Worm (Caenorhabditis elegans) whole organism, young adult: ENCODE results near the gene pfd-5.

ENCODE experiments used
- B0261.1 ChIP-seq: sonication (generic microtip); optimal IDR thresholded peaks from 2 replicates; lab custom pipeline; 2016; ENCODE audit warnings: mild to moderate bottlenecking, missing genetic modification characterization, moderate library complexity, missing compliant biosample characterization
- C06A6.2 ChIP-seq: fragments of 200-800 bp; sonication (Bioruptor generic); conservative IDR thresholded peaks from 2 replicates; pipeline ENCODE4 v1.3.6; 2022; ENCODE audit warnings: missing genetic modification characterization, missing compliant biosample characterization
- F23B12.7 ChIP-seq: sonication (generic microtip); optimal IDR thresholded peaks from 2 replicates; lab custom pipeline; 2017; ENCODE audit warnings: missing genetic modification characterization, mild to moderate bottlenecking, missing compliant biosample characterization, antibody characterized with exemption, moderate library complexity; ENCODE audit not compliant: insufficient read depth
- F37B4.10 ChIP-seq: fragments of 200-800 bp; sonication (Bioruptor generic); IDR thresholded peaks from 2 replicates; pipeline ENCODE4 v1.3.6; 2022; ENCODE audit warnings: missing genetic modification characterization, missing compliant biosample characterization
- K12H6.12 ChIP-seq: fragments of 200-800 bp; sonication (Bioruptor generic); optimal IDR thresholded peaks from 2 replicates; lab custom pipeline; 2018; ENCODE audit warnings: mild to moderate bottlenecking, missing genetic modification characterization, missing compliant biosample characterization
- Y53G8AR.9 ChIP-seq: fragments of 200-800 bp; sonication (Bioruptor generic); conservative IDR thresholded peaks from 2 replicates; pipeline ENCODE4 v1.3.6; 2022; ENCODE audit warnings: missing genetic modification reagents, missing genetic modification characterization, missing compliant biosample characterization
- Y67H2A.10 ChIP-seq: fragments of 200-800 bp; sonication (Bioruptor generic); conservative IDR thresholded peaks from 2 replicates; pipeline ENCODE4 v1.3.6; 2022; ENCODE audit warnings: missing genetic modification reagents, missing genetic modification characterization, missing compliant biosample characterization
- Y79H2A.3 ChIP-seq: fragments of 200-800 bp; sonication (Bioruptor generic); conservative IDR thresholded peaks from 2 replicates; pipeline ENCODE4 v1.3.6; 2022; ENCODE audit warnings: missing genetic modification reagents, missing genetic modification characterization, missing compliant biosample characterization
- Y95B8A.8 ChIP-seq: fragments of 200-800 bp; sonication (Bioruptor generic); IDR thresholded peaks from 2 replicates; pipeline ENCODE4 v1.3.6; 2022; ENCODE audit warnings: missing genetic modification reagents, missing genetic modification characterization, missing compliant biosample characterization
- akir-1 ChIP-seq: fragments of 200-800 bp; sonication (Bioruptor generic); optimal IDR thresholded peaks from 2 replicates; lab custom pipeline; 2018; ENCODE audit warnings: mild to moderate bottlenecking, missing genetic modification characterization, moderate library complexity, missing compliant biosample characterization
- ama-1 ChIP-seq, 3 experiments: fragments of 150-350 bp in 1 of 3; sonication (generic microtip) in 2 of 3; optimal IDR thresholded peaks; 2 replicates each; lab custom pipeline; 2014 to 2018; ENCODE audit warnings: missing biosample characterization in 2 of 3, missing genetic modification characterization in 2 of 3, missing genetic modification reagents in 2 of 3
- aptf-2 ChIP-seq: fragments of 200-800 bp; sonication (Bioruptor generic); conservative IDR thresholded peaks from 2 replicates; pipeline ENCODE4 v1.3.6; 2022; ENCODE audit warnings: missing genetic modification reagents, missing genetic modification characterization, missing compliant biosample characterization
- attf-3 ChIP-seq: fragments of 200-800 bp; sonication (Bioruptor generic); conservative IDR thresholded peaks from 2 replicates; pipeline ENCODE4 v1.3.6; 2022; ENCODE audit warnings: missing genetic modification reagents, missing genetic modification characterization, missing compliant biosample characterization
- attf-5 ChIP-seq: fragments of 200-800 bp; sonication (Bioruptor generic); optimal IDR thresholded peaks from 2 replicates; lab custom pipeline; 2018; ENCODE audit warnings: mild to moderate bottlenecking, missing genetic modification characterization, missing compliant biosample characterization
- ccch-3 ChIP-seq: fragments of 200-800 bp; sonication (Bioruptor generic); optimal IDR thresholded peaks from 2 replicates; lab custom pipeline; 2018; ENCODE audit warnings: mild to moderate bottlenecking, missing genetic modification characterization, missing compliant biosample characterization
- ceh-27 ChIP-seq: fragments of 200-800 bp; sonication (Bioruptor generic); optimal IDR thresholded peaks from 2 replicates; lab custom pipeline; 2018; ENCODE audit warnings: mild to moderate bottlenecking, missing genetic modification characterization, moderate library complexity, missing compliant biosample characterization
- ceh-58 ChIP-seq: fragments of 200-800 bp; sonication (Bioruptor generic); IDR thresholded peaks from 2 replicates; pipeline ENCODE4 v1.3.6; 2022; ENCODE audit warnings: missing genetic modification characterization, missing compliant biosample characterization
- ceh-79 ChIP-seq: sonication (generic microtip); optimal IDR thresholded peaks from 2 replicates; lab custom pipeline; 2017; ENCODE audit warnings: mild to moderate bottlenecking, missing genetic modification characterization, missing compliant biosample characterization
- ceh-91 ChIP-seq: fragments of 200-800 bp; sonication (Bioruptor generic); IDR thresholded peaks from 2 replicates; pipeline ENCODE4 v1.3.6; 2022; ENCODE audit warnings: missing genetic modification reagents, missing genetic modification characterization, missing compliant biosample characterization
- chd-7 ChIP-seq: sonication (generic microtip); optimal IDR thresholded peaks from 2 replicates; lab custom pipeline; 2016; ENCODE audit warnings: mild to moderate bottlenecking, missing genetic modification characterization, moderate library complexity, missing compliant biosample characterization
- egl-18 ChIP-seq: fragments of 200-800 bp; sonication (Bioruptor generic); IDR thresholded peaks from 2 replicates; pipeline ENCODE4 v1.3.6; 2022; ENCODE audit warnings: missing genetic modification reagents, missing genetic modification characterization, missing compliant biosample characterization
- egl-44 ChIP-seq: fragments of 200-800 bp; sonication (Bioruptor generic); IDR thresholded peaks from 2 replicates; pipeline ENCODE4 v1.3.6; 2022; ENCODE audit warnings: missing genetic modification reagents, missing genetic modification characterization, missing compliant biosample characterization
- fkh-3 ChIP-seq: sonication (generic microtip); optimal IDR thresholded peaks from 2 replicates; lab custom pipeline; 2016; ENCODE audit warnings: mild to moderate bottlenecking, missing genetic modification characterization, missing compliant biosample characterization
- gei-17 ChIP-seq: fragments of 200-800 bp; sonication (Bioruptor generic); optimal IDR thresholded peaks from 2 replicates; lab custom pipeline; 2018; ENCODE audit warnings: mild to moderate bottlenecking, missing genetic modification characterization, missing compliant biosample characterization
- him-1 ChIP-seq: sonication (generic microtip); optimal IDR thresholded peaks from 2 replicates; lab custom pipeline; 2016; ENCODE audit warnings: missing genotype, missing genetic modification reagents, missing genetic modification characterization, missing compliant biosample characterization
- hmg-20 ChIP-seq: fragments of 200-800 bp; sonication (Bioruptor generic); IDR thresholded peaks from 2 replicates; pipeline ENCODE4 v1.3.6; 2022; ENCODE audit warnings: missing genetic modification reagents, missing genetic modification characterization, missing compliant biosample characterization
- hrde-1 ChIP-seq: sonication (generic microtip); optimal IDR thresholded peaks from 2 replicates; lab custom pipeline; 2016; ENCODE audit warnings: missing genetic modification characterization, mild to moderate bottlenecking, missing compliant biosample characterization, moderate library complexity, missing genotype, missing genetic modification reagents, borderline replicate concordance
- hsf-1 ChIP-seq: fragments of 200-800 bp; sonication (Bioruptor generic); IDR thresholded peaks from 2 replicates; pipeline ENCODE4 v1.3.6; 2022; ENCODE audit warnings: missing genetic modification reagents, missing genetic modification characterization, missing compliant biosample characterization
- lag-1 ChIP-seq: fragments of 200-800 bp; sonication (Bioruptor generic); IDR thresholded peaks from 2 replicates; pipeline ENCODE4 v1.3.6; 2022; ENCODE audit warnings: missing genetic modification reagents, missing genetic modification characterization, missing compliant biosample characterization
- lin-26 ChIP-seq: fragments of 200-800 bp; sonication (Bioruptor generic); IDR thresholded peaks from 2 replicates; pipeline ENCODE4 v1.3.6; 2022; ENCODE audit warnings: missing genetic modification reagents, missing genetic modification characterization, missing compliant biosample characterization
- madf-6 ChIP-seq: fragments of 200-800 bp; sonication (Bioruptor generic); IDR thresholded peaks from 2 replicates; pipeline ENCODE4 v1.3.6; 2022; ENCODE audit warnings: missing genetic modification reagents, missing genetic modification characterization, missing compliant biosample characterization
- madf-8 ChIP-seq: fragments of 200-800 bp; sonication (Bioruptor generic); conservative IDR thresholded peaks from 2 replicates; pipeline ENCODE4 v1.3.6; 2022; ENCODE audit warnings: missing genetic modification reagents, missing genetic modification characterization, missing compliant biosample characterization
- mcd-1 ChIP-seq: fragments of 200-800 bp; sonication (Bioruptor generic); IDR thresholded peaks from 2 replicates; pipeline ENCODE4 v1.3.6; 2022; ENCODE audit warnings: missing genetic modification reagents, missing genetic modification characterization, missing compliant biosample characterization
- mes-4 ChIP-seq: sonication (generic microtip); optimal IDR thresholded peaks from 2 replicates; lab custom pipeline; 2016; ENCODE audit warnings: missing genotype, missing genetic modification characterization, missing compliant biosample characterization
- nhr-120 ChIP-seq: fragments of 200-800 bp; sonication (Bioruptor generic); IDR thresholded peaks from 2 replicates; pipeline ENCODE4 v1.3.6; 2022; ENCODE audit warnings: missing genetic modification characterization, missing compliant biosample characterization
- nhr-27 ChIP-seq: fragments of 200-800 bp; sonication (Bioruptor generic); optimal IDR thresholded peaks from 2 replicates; lab custom pipeline; 2018; ENCODE audit warnings: mild to moderate bottlenecking, missing genetic modification characterization, moderate library complexity, missing compliant biosample characterization
- pha-4 ChIP-seq: fragments of 150-350 bp; sonication (generic microtip); optimal IDR thresholded peaks from 2 replicates; lab custom pipeline; 2014; ENCODE audit warnings: missing biosample characterization, missing genetic modification reagents, missing genetic modification characterization
- sdz-38 ChIP-seq: sonication (generic microtip); optimal IDR thresholded peaks from 2 replicates; lab custom pipeline; 2016; ENCODE audit warnings: missing genotype, missing genetic modification characterization, missing compliant biosample characterization
- sea-2 ChIP-seq: fragments of 200-800 bp; sonication (Bioruptor generic); IDR thresholded peaks from 2 replicates; pipeline ENCODE4 v1.3.6; 2022; ENCODE audit warnings: missing genetic modification characterization, missing compliant biosample characterization
- sptf-2 ChIP-seq: fragments of 200-800 bp; sonication (Bioruptor generic); optimal IDR thresholded peaks from 2 replicates; lab custom pipeline; 2018; ENCODE audit warnings: mild to moderate bottlenecking, missing genetic modification characterization, missing compliant biosample characterization
- tbp1 ChIP-seq: fragments of 200-800 bp; sonication (Bioruptor generic); optimal IDR thresholded peaks from 2 replicates; lab custom pipeline; 2018; ENCODE audit warnings: mild to moderate bottlenecking, missing genetic modification characterization, missing compliant biosample characterization
- unc-62 ChIP-seq: fragments of 150-350 bp; optimal IDR thresholded peaks from 2 replicates; lab custom pipeline; 2014; ENCODE audit warnings: missing biosample characterization, missing genetic modification reagents, missing genetic modification characterization
- xnd-1 ChIP-seq: sonication (generic microtip); optimal IDR thresholded peaks from 2 replicates; lab custom pipeline; 2016; ENCODE audit warnings: missing genotype, missing genetic modification reagents, missing genetic modification characterization, missing compliant biosample characterization
- ztf-18 ChIP-seq: sonication (generic microtip); optimal IDR thresholded peaks from 2 replicates; lab custom pipeline; 2016; ENCODE audit warnings: missing genotype, mild to moderate bottlenecking, missing genetic modification characterization, missing compliant biosample characterization
- ztf-25 ChIP-seq: fragments of 200-800 bp; sonication (Bioruptor generic); IDR thresholded peaks from 2 replicates; pipeline ENCODE4 v1.3.6; 2022; ENCODE audit warnings: missing genetic modification reagents, missing genetic modification characterization, missing compliant biosample characterization
- ztf-6 ChIP-seq: fragments of 200-800 bp; sonication (Bioruptor generic); IDR thresholded peaks from 2 replicates; pipeline ENCODE4 v1.3.6; 2022; ENCODE audit warnings: missing genetic modification reagents, missing genetic modification characterization, missing compliant biosample characterization

pfd-5 gene

DNA sequence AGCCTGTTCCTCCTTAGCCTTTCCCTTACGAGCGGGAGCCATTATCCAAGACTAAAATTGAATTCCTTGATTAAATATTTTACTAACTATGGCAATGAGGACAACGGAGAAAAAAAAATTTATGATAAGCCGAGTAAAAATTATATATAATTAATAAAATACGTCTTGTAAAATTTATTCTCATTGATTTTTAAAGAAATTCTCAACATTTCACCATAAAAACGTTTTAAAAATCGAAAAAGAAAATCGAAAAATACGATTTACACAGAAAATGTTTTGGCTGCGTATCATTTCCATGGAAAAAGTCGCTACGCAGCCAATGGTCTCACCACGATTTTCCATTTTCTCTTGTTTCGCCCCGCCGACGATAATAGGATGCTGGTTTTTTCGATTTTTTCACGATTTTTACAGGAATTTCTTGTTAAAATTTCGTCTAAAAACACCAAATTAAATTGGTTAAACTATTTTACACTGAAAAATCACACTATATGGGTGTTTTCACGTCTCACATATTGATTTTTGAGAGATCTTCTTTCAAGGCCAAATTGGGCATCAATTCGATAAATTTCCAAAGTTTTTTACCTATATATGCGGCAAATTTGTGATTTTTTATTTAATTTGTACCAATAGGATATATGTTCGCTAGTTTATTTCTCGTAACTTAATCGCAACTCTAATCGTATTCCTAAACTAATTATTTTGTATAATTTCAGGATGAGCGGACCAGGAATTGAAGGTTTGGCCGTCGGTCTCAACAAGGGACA lies 19.0 kb downstream of the pfd-5 start, which contains the start of the genes rps-14 and rpl-36 (continued):
- TF ChIP-seq lag-1 (GFP tag; lab: Robert Waterston, UW) (no peak), nhr-27 (no peak), hrde-1 (no peak), tbp1 (GFP tag; lab: Kevin White, UChicago) (peak; percentile 62), nhr-120 (GFP tag; lab: Robert Waterston, UW) (no peak), C06A6.2 (GFP tag; lab: Robert Waterston, UW) (no peak), attf-3 (GFP tag; lab: Robert Waterston, UW) (peak; percentile 72), madf-8 (GFP tag; lab: Robert Waterston, UW) (0 out of 2 replicates have a peak, but pooled peaks have one; percentile 15), ceh-91 (GFP tag; lab: Robert Waterston, UW) (peak; percentile 62; the same call in 1 of the 2 replicates), K12H6.12 (peak; percentile 47), ztf-6 (no peak), egl-18 (no peak), akir-1 (GFP tag; lab: Kevin White, UChicago) (no peak), B0261.1 (tag; lab: Kevin White, UChicago) (no peak), Y95B8A.8 (no peak), F23B12.7 (tag; lab: Kevin White, UChicago) (peak; percentile 96)

DNA sequence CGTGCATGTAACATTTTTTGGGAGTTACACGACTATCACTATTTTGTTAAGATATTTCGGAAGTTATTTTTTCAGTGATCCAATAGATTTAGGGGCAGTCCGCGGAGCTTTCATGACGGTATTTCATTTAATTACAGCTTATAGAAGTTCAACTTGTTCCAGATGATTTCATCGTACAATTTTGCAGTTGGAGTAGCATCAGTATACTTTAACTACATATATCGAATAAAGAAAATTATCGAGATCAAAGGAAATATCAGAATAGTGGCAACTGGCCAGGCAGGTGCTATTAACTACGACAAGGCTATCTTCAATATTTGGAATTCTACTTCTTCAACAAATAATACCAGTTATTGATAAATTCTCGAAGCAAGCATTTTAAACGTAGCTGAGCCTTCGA lies 20.2 kb downstream of the pfd-5 start:
- TF ChIP-seq Y79H2A.3 (GFP tag; lab: Robert Waterston, UW): no peak
- TF ChIP-seq Y53G8AR.9 (GFP tag; lab: Robert Waterston, UW): 0 out of 2 replicates have a peak, but pooled peaks have one; percentile 53
- TF ChIP-seq madf-6 (GFP tag; lab: Robert Waterston, UW): peak; percentile 72
- TF ChIP-seq hsf-1 (GFP tag; lab: Robert Waterston, UW): peak; percentile 65; the same call in 1 of the 2 replicates
- TF ChIP-seq attf-3 (GFP tag; lab: Robert Waterston, UW): no peak
- TF ChIP-seq mcd-1 (GFP tag; lab: Robert Waterston, UW): peak; percentile 41; the same call in 1 of the 2 replicates
- TF ChIP-seq sptf-2 (GFP tag; lab: Kevin White, UChicago): no peak
- no peak for TF ChIP-seq gei-17 (GFP tag; lab: Kevin White, UChicago)
- TF ChIP-seq sea-2 (GFP tag; lab: Robert Waterston, UW): no peak
- no peak for TF ChIP-seq unc-62 (GFP tag; lab: Kevin White, UChicago)
- no peak for TF ChIP-seq him-1 (tag; lab: Kevin White, UChicago)
- no peak for TF ChIP-seq nhr-120 (GFP tag; lab: Robert Waterston, UW)
- no peak for TF ChIP-seq madf-8 (GFP tag; lab: Robert Waterston, UW)
- no peak for TF ChIP-seq aptf-2
- no peak for TF ChIP-seq pha-4
- TF ChIP-seq lin-26 (GFP tag; lab: Robert Waterston, UW): peak; percentile 78
- no peak for TF ChIP-seq chd-7 (tag; lab: Kevin White, UChicago)
- TF ChIP-seq ztf-18 (tag; lab: Kevin White, UChicago): peak; percentile 32
- no peak for TF ChIP-seq attf-5
- no peak for TF ChIP-seq Y67H2A.10 (GFP tag; lab: Robert Waterston, UW)
- TF ChIP-seq fkh-3 (tag; lab: Kevin White, UChicago): no peak
- TF ChIP-seq K12H6.12: no peak
- no peak for TF ChIP-seq sdz-38
- no peak for TF ChIP-seq ceh-79 (tag; lab: Kevin White, UChicago)
- TF ChIP-seq hmg-20 (GFP tag; lab: Robert Waterston, UW): no peak
- no peak for TF ChIP-seq xnd-1 (tag; lab: Kevin White, UChicago)
- no peak for TF ChIP-seq ama-1 (optimal IDR thresholded peaks at IDR 0.05; lab: Kevin White, UChicago)
- TF ChIP-seq ama-1 (GFP tag; optimal IDR thresholded peaks at IDR 0.05; lab: Kevin White, UChicago): no peak
- no peak for TF ChIP-seq ceh-58 (GFP tag; lab: Robert Waterston, UW)
- TF ChIP-seq ceh-27 (GFP tag; lab: Kevin White, UChicago): no peak
- no peak for TF ChIP-seq F23B12.7 (tag; lab: Kevin White, UChicago)
- TF ChIP-seq mes-4 (tag; lab: Kevin White, UChicago): no peak
- no peak for TF ChIP-seq ztf-25 (GFP tag; lab: Robert Waterston, UW)
- no peak for TF ChIP-seq egl-44
- TF ChIP-seq F37B4.10 (GFP tag; lab: Robert Waterston, UW): no peak
- no peak for TF ChIP-seq ccch-3 (GFP tag; lab: Kevin White, UChicago)
